Worm (Caenorhabditis elegans): Measurements from ENCODE around the gene R11H6.4.

- TF ChIP-seq him-1 (tag; optimal IDR thresholded peaks at IDR 0.05) (no peak), dao-5 (tag; optimal IDR thresholded peaks at IDR 0.05) (no peak), W03F9.2 (tag; optimal IDR thresholded peaks at IDR 0.05) (no peak)
Measured at ce11 chrV:14609643-14610042, at the start of gene R11H6.4.

Data from whole organism, L4/young adult.